Fruit fly (Drosophila melanogaster) whole organism, embryonic: ENCODE results near the gene CG10298.
A peak's percentile ranks its signal among the peaks of the same experiment; 100 is the strongest.

Experiments used
- Adf1 ChIP-seq: fragments of 200-800 bp; sonication (Bioruptor generic); IDR thresholded peaks from 2 replicates; pipeline ENCODE4 v1.3.6; 2022; ENCODE audit warnings: missing biosample characterization, missing genetic modification characterization
- CG1024 ChIP-seq: fragments of 200-800 bp; sonication (Bioruptor generic); IDR thresholded peaks from 2 replicates; pipeline ENCODE4 v1.3.6; 2022; ENCODE audit warnings: missing biosample characterization, missing genetic modification characterization
- CG10462 ChIP-seq: fragments of 200-800 bp; sonication (Bioruptor generic); optimal IDR thresholded peaks from 2 replicates; lab custom pipeline; 2016; ENCODE audit warnings: missing biosample characterization, missing genetic modification characterization
- CG10565 ChIP-seq: fragments of 200-800 bp; sonication (Bioruptor generic); optimal IDR thresholded peaks from 3 replicates; lab custom pipeline; 2016; ENCODE audit warnings: missing biosample characterization, mild to moderate bottlenecking, missing genetic modification characterization
- CG11247 ChIP-seq: fragments of 200-800 bp; sonication (Bioruptor generic); IDR thresholded peaks from 2 replicates; pipeline ENCODE4 v1.3.6; 2022; ENCODE audit warnings: missing biosample characterization, missing genetic modification characterization
- CG12219 ChIP-seq: fragments of 200-800 bp; sonication (Bioruptor generic); optimal IDR thresholded peaks from 3 replicates; lab custom pipeline; 2018; ENCODE audit warnings: missing biosample characterization, mild to moderate bottlenecking, missing genetic modification characterization
- CG15601 ChIP-seq: fragments of 200-800 bp; sonication (Bioruptor generic); optimal IDR thresholded peaks from 3 replicates; lab custom pipeline; 2019; ENCODE audit warnings: missing biosample characterization, mild to moderate bottlenecking, missing genetic modification characterization, moderate library complexity
- CG16779 ChIP-seq: fragments of 200-800 bp; sonication (Bioruptor generic); IDR thresholded peaks from 2 replicates; pipeline ENCODE4 v1.3.6; 2022; ENCODE audit warnings: missing biosample characterization, missing genetic modification characterization
- CG17328 ChIP-seq: fragments of 200-800 bp; sonication (Bioruptor generic); IDR thresholded peaks from 2 replicates; pipeline ENCODE4 v1.3.6; 2022; ENCODE audit warnings: missing biosample characterization, missing genetic modification characterization
- CG17912 ChIP-seq: fragments of 200-800 bp; sonication (Bioruptor generic); optimal IDR thresholded peaks from 2 replicates; lab custom pipeline; 2018; ENCODE audit warnings: missing biosample characterization, mild to moderate bottlenecking, missing genetic modification characterization
- CG32532 ChIP-seq: fragments of 200-800 bp; sonication (Bioruptor generic); IDR thresholded peaks from 2 replicates; pipeline ENCODE4 v1.3.6; 2022; ENCODE audit warnings: missing biosample characterization, missing genetic modification characterization
- CG33557 ChIP-seq: fragments of 200-800 bp; sonication (Bioruptor generic); optimal IDR thresholded peaks from 2 replicates; lab custom pipeline; 2019; ENCODE audit warnings: missing biosample characterization, mild to moderate bottlenecking, missing genetic modification characterization, moderate library complexity
- CG3838 ChIP-seq: fragments of 200-800 bp; sonication (Bioruptor generic); optimal IDR thresholded peaks from 3 replicates; lab custom pipeline; 2016; ENCODE audit warnings: missing biosample characterization, missing genetic modification characterization
- CG4328 ChIP-seq: fragments of 200-800 bp; sonication (Bioruptor generic); optimal IDR thresholded peaks from 3 replicates; lab custom pipeline; 2017; ENCODE audit warnings: missing biosample characterization, missing genetic modification reagents, missing genetic modification characterization
- CG4424 ChIP-seq: fragments of 200-800 bp; sonication (Bioruptor generic); optimal IDR thresholded peaks from 3 replicates; lab custom pipeline; 2016; ENCODE audit warnings: missing biosample characterization, missing genetic modification characterization
- CG7928 ChIP-seq: fragments of 200-800 bp; sonication (Bioruptor generic); optimal IDR thresholded peaks from 2 replicates; lab custom pipeline; 2017; ENCODE audit warnings: missing biosample characterization, mild to moderate bottlenecking, missing genetic modification characterization
- CG8281 ChIP-seq: fragments of 200-800 bp; sonication (Bioruptor generic); optimal IDR thresholded peaks from 2 replicates; lab custom pipeline; 2018; ENCODE audit warnings: missing biosample characterization, mild to moderate bottlenecking, missing genetic modification characterization, moderate library complexity
- CG8765 ChIP-seq: fragments of 200-800 bp; sonication (Bioruptor generic); IDR thresholded peaks from 2 replicates; pipeline ENCODE4 v1.3.6; 2022; ENCODE audit warnings: missing biosample characterization, missing genetic modification characterization
- CG9437 ChIP-seq: fragments of 200-800 bp; sonication (Bioruptor generic); optimal IDR thresholded peaks from 2 replicates; lab custom pipeline; 2018; ENCODE audit warnings: missing biosample characterization, mild to moderate bottlenecking, missing genetic modification characterization
- Fer3 ChIP-seq: fragments of 200-800 bp; sonication (Bioruptor generic); optimal IDR thresholded peaks from 2 replicates; lab custom pipeline; 2018; ENCODE audit warnings: missing biosample characterization, mild to moderate bottlenecking, missing genetic modification characterization, moderate library complexity
- HLH4C ChIP-seq: fragments of 200-800 bp; sonication (Bioruptor generic); IDR thresholded peaks from 3 replicates; pipeline ENCODE4 v1.3.6; 2022; ENCODE audit warnings: missing biosample characterization, missing genetic modification characterization; ENCODE audit not compliant: partially characterized antibody
- Kr ChIP-seq: fragments of 200-800 bp; sonication (Bioruptor generic); optimal IDR thresholded peaks from 2 replicates; lab custom pipeline; 2017; ENCODE audit warnings: missing biosample characterization, mild to moderate bottlenecking, missing genetic modification characterization
- Lim3 ChIP-seq: fragments of 200-800 bp; sonication (Bioruptor generic); IDR thresholded peaks from 2 replicates; pipeline ENCODE4 v1.3.6; 2022; ENCODE audit warnings: missing biosample characterization, missing genetic modification characterization
- Mad ChIP-seq: fragments of 200-800 bp; sonication (Bioruptor generic); optimal IDR thresholded peaks from 2 replicates; lab custom pipeline; 2016; ENCODE audit warnings: missing biosample characterization, missing genetic modification characterization
- Meics ChIP-seq: fragments of 200-800 bp; sonication (Bioruptor generic); optimal IDR thresholded peaks from 2 replicates; lab custom pipeline; 2017; ENCODE audit warnings: missing biosample characterization, mild to moderate bottlenecking, missing genetic modification characterization
- Nf-YA ChIP-seq: fragments of 200-800 bp; sonication (Bioruptor generic); IDR thresholded peaks from 2 replicates; pipeline ENCODE4 v1.3.6; 2022; ENCODE audit warnings: missing biosample characterization, missing genetic modification characterization
- Opbp ChIP-seq: fragments of 200-800 bp; sonication (Bioruptor generic); IDR thresholded peaks from 3 replicates; pipeline ENCODE4 v1.3.6; 2022; ENCODE audit warnings: missing biosample characterization, missing genetic modification characterization; ENCODE audit not compliant: partially characterized antibody
- Sox102F ChIP-seq: fragments of 200-800 bp; sonication (Bioruptor generic); optimal IDR thresholded peaks from 2 replicates; lab custom pipeline; 2018; ENCODE audit warnings: missing biosample characterization, mild to moderate bottlenecking, missing genetic modification characterization, moderate library complexity
- abd-A ChIP-seq: fragments of 200-800 bp; sonication (Bioruptor generic); optimal IDR thresholded peaks from 3 replicates; lab custom pipeline; 2019; ENCODE audit warnings: missing biosample characterization, mild to moderate bottlenecking, missing genetic modification characterization, moderate library complexity
- ci ChIP-seq: fragments of 200-800 bp; sonication (Bioruptor generic); IDR thresholded peaks from 3 replicates; pipeline ENCODE4 v1.3.6; 2022; ENCODE audit warnings: missing biosample characterization, missing genetic modification characterization
- da ChIP-seq: fragments of 200-800 bp; sonication (Bioruptor generic); optimal IDR thresholded peaks from 2 replicates; lab custom pipeline; 2016; ENCODE audit warnings: missing biosample characterization, missing genetic modification characterization
- dmrt99B ChIP-seq: fragments of 200-800 bp; sonication (Bioruptor generic); optimal IDR thresholded peaks from 2 replicates; lab custom pipeline; 2018; ENCODE audit warnings: missing biosample characterization, mild to moderate bottlenecking, missing genetic modification characterization, moderate library complexity
- dysf ChIP-seq: fragments of 200-800 bp; sonication (Bioruptor generic); IDR thresholded peaks from 3 replicates; pipeline ENCODE4 v1.3.6; 2022; ENCODE audit warnings: missing biosample characterization, missing genetic modification characterization
- fd3F ChIP-seq: fragments of 200-800 bp; sonication (Bioruptor generic); optimal IDR thresholded peaks from 2 replicates; lab custom pipeline; 2018; ENCODE audit warnings: missing biosample characterization, mild to moderate bottlenecking, missing genetic modification characterization, moderate library complexity
- gsb ChIP-seq: fragments of 200-800 bp; sonication (Bioruptor generic); IDR thresholded peaks from 2 replicates; pipeline ENCODE4 v1.3.6; 2022; ENCODE audit warnings: missing biosample characterization, missing genetic modification characterization
- gt ChIP-seq: fragments of 200-800 bp; sonication (Bioruptor generic); IDR thresholded peaks from 2 replicates; pipeline ENCODE4 v1.3.6; 2022; ENCODE audit warnings: missing biosample characterization, missing genetic modification characterization
- lab ChIP-seq: fragments of 200-800 bp; sonication (Bioruptor generic); optimal IDR thresholded peaks from 3 replicates; lab custom pipeline; 2017; ENCODE audit warnings: missing biosample characterization, missing genetic modification characterization, mild to moderate bottlenecking, moderate library complexity, missing genetic modification reagents
- lov ChIP-seq, 2 experiments: fragments of 200-800 bp in 1 of 2; fragments of >200 bp in 1 of 2; sonication (Bioruptor generic) in 1 of 2; IDR thresholded peaks in 1 of 2; optimal IDR thresholded peaks in 1 of 2; 2 replicates in 1 of 2; 3 replicates in 1 of 2; pipeline versions ENCODE4 v1.3.6 to Lab custom; 2017 to 2022; ENCODE audit warnings: missing biosample characterization in 1 of 2, missing genetic modification characterization in 1 of 2
- sens-2 ChIP-seq: fragments of 200-800 bp; sonication (Bioruptor generic); IDR thresholded peaks from 2 replicates; pipeline ENCODE4 v1.3.6; 2022; ENCODE audit warnings: missing biosample characterization, missing genetic modification characterization
- shn ChIP-seq: fragments of 200-800 bp; sonication (Bioruptor generic); optimal IDR thresholded peaks from 3 replicates; lab custom pipeline; 2016; ENCODE audit warnings: missing biosample characterization, missing genetic modification characterization
- sim ChIP-seq: fragments of 200-800 bp; sonication (Bioruptor generic); IDR thresholded peaks from 2 replicates; pipeline ENCODE4 v1.3.6; 2022; ENCODE audit warnings: missing biosample characterization, missing genetic modification characterization
- sug ChIP-seq: fragments of 200-800 bp; optimal IDR thresholded peaks from 2 replicates; lab custom pipeline; 2019; ENCODE audit warnings: missing biosample characterization, mild to moderate bottlenecking, missing genetic modification characterization, moderate library complexity
- tgo ChIP-seq: fragments of 200-800 bp; sonication (Bioruptor generic); IDR thresholded peaks from 3 replicates; pipeline ENCODE4 v1.3.6; 2022; ENCODE audit warnings: missing biosample characterization, missing genetic modification characterization
- ttk ChIP-seq: fragments of 200-800 bp; sonication (Bioruptor generic); IDR thresholded peaks from 2 replicates; pipeline ENCODE4 v2.1.2; 2022; ENCODE audit warnings: missing biosample characterization, missing genetic modification characterization
- usp ChIP-seq: fragments of >200 bp; optimal IDR thresholded peaks from 2 replicates; lab custom pipeline; 2017; ENCODE audit warnings: missing biosample characterization, missing genetic modification characterization
- vfl ChIP-seq: fragments of 200-800 bp; sonication (Bioruptor generic); optimal IDR thresholded peaks from 2 replicates; lab custom pipeline; 2016; ENCODE audit warnings: missing biosample characterization, missing genetic modification characterization
- z ChIP-seq: fragments of 200-800 bp; sonication (Bioruptor generic); IDR thresholded peaks from 3 replicates; pipeline ENCODE4 v1.3.6; 2022; ENCODE audit warnings: missing biosample characterization, missing genetic modification characterization
- zen2 ChIP-seq: fragments of 200-800 bp; sonication (Bioruptor generic); IDR thresholded peaks from 3 replicates; pipeline ENCODE4 v1.3.6; 2022; ENCODE audit warnings: missing biosample characterization, missing genetic modification characterization; ENCODE audit not compliant: partially characterized antibody
- zf30C ChIP-seq: fragments of 200-800 bp; sonication (Bioruptor generic); optimal IDR thresholded peaks from 3 replicates; lab custom pipeline; 2018; ENCODE audit warnings: missing biosample characterization, mild to moderate bottlenecking, missing genetic modification characterization

CG10298 gene

dm6 chr3R:6373512-6374306 lies 30.9 kb downstream of the CG10298 start (continued):
- TF ChIP-seq CG1024 (GFP tag; lab: Robert Waterston, UW) = peak; percentile 17; the same call in 1 of the 2 replicates
- peak; percentile 43 for TF ChIP-seq Adf1 (GFP tag; lab: Robert Waterston, UW)
- TF ChIP-seq dmrt99B (tag; lab: Kevin White, UChicago) = no peak
- TF ChIP-seq lab (GFP tag; lab: Kevin White, UChicago) = peak; percentile 83
- TF ChIP-seq CG4424 (GFP tag; lab: Kevin White, UChicago) = no peak
- peak; percentile 32 for TF ChIP-seq CG7928
- TF ChIP-seq Lim3 (GFP tag; lab: Robert Waterston, UW) = no peak
- TF ChIP-seq CG12219 (GFP tag; lab: Kevin White, UChicago) = peak; percentile 6
- TF ChIP-seq Sox102F (GFP tag; lab: Kevin White, UChicago) = no peak
- peak; percentile 96 for TF ChIP-seq Meics (GFP tag; lab: Kevin White, UChicago)
- peak; percentile 2 for TF ChIP-seq Mad (GFP tag; lab: Kevin White, UChicago)
- TF ChIP-seq zen2 (GFP tag; lab: Robert Waterston, UW) = no peak
- peak; percentile 10 for TF ChIP-seq CG4328
- no peak for TF ChIP-seq sens-2 (GFP tag; lab: Robert Waterston, UW)
- TF ChIP-seq CG8765 (GFP tag; lab: Robert Waterston, UW) = no peak
- TF ChIP-seq ci (GFP tag; lab: Robert Waterston, UW) = peak; percentile 57; the same call in 1 of the 3 replicates
- TF ChIP-seq CG16779 (GFP tag; lab: Robert Waterston, UW) = no peak
- 0 out of 2 replicates have a peak, but pooled peaks have one; percentile 7 for TF ChIP-seq sim (GFP tag; lab: Robert Waterston, UW)
- TF ChIP-seq Nf-YA (GFP tag; lab: Robert Waterston, UW) = no peak
- TF ChIP-seq HLH4C (GFP tag; lab: Robert Waterston, UW) = no peak
- no peak for TF ChIP-seq shn (GFP tag; lab: Kevin White, UChicago)
- TF ChIP-seq tgo = peak; percentile 34; the same call in 1 of the 3 replicates
- no peak for TF ChIP-seq da (GFP tag; lab: Kevin White, UChicago)
- TF ChIP-seq CG32532 (GFP tag; lab: Robert Waterston, UW) = peak; percentile 52; the same call in 1 of the 2 replicates
- TF ChIP-seq CG11247 = 0 out of 2 replicates have a peak, but pooled peaks have one; percentile 52
- TF ChIP-seq Kr (GFP tag; lab: Kevin White, UChicago) = no peak
- TF ChIP-seq vfl (GFP tag; lab: Kevin White, UChicago) = no peak
- no peak for TF ChIP-seq CG17912 (GFP tag; lab: Kevin White, UChicago)
- no peak for TF ChIP-seq CG10565 (GFP tag; lab: Kevin White, UChicago)
- TF ChIP-seq gsb (GFP tag; lab: Robert Waterston, UW) = peak; percentile 37; the same call in 1 of the 2 replicates
- no peak for TF ChIP-seq lov (optimal IDR thresholded peaks at IDR 0.05; lab: Kevin White, UChicago)
- TF ChIP-seq lov (GFP tag; IDR thresholded peaks at IDR 0.05; lab: Robert Waterston, UW) = no peak
- TF ChIP-seq fd3F (GFP tag; lab: Kevin White, UChicago) = peak; percentile 89
- peak; percentile 65 for TF ChIP-seq Fer3 (tag; lab: Kevin White, UChicago)
- TF ChIP-seq zf30C (GFP tag; lab: Kevin White, UChicago) = no peak
- peak; percentile 27 for TF ChIP-seq CG10462 (GFP tag; lab: Kevin White, UChicago)
- no peak for TF ChIP-seq z
- peak; percentile 3 for TF ChIP-seq CG8281 (tag; lab: Kevin White, UChicago)
- TF ChIP-seq CG3838 = peak; percentile 56
- TF ChIP-seq Opbp (GFP tag; lab: Robert Waterston, UW) = no peak
- TF ChIP-seq CG9437 = peak; percentile 36
- peak; percentile 28 for TF ChIP-seq CG15601 (tag; lab: Kevin White, UChicago)
- no peak for TF ChIP-seq usp (GFP tag; lab: Kevin White, UChicago)
- no peak for TF ChIP-seq gt
- no peak for TF ChIP-seq abd-A (tag; lab: Kevin White, UChicago)
- peak; percentile 51 for TF ChIP-seq sug (tag; lab: Kevin White, UChicago)
- TF ChIP-seq CG17328 (GFP tag; lab: Robert Waterston, UW) = no peak
- no peak; the same call in 2 of the 3 replicates for TF ChIP-seq dysf (GFP tag; lab: Robert Waterston, UW)
- no peak for TF ChIP-seq ttk (GFP tag; lab: Robert Waterston, UW)
- TF ChIP-seq CG33557 (GFP tag; lab: Kevin White, UChicago) = no peak
